Fruit fly (Drosophila melanogaster) whole organism, embryonic: ENCODE data around the gene pigs.

Experiments
- Ada2b ChIP-seq: fragments of 200-800 bp; sonication (Bioruptor generic); IDR thresholded peaks from 2 replicates; pipeline ENCODE4 v1.3.6; 2022; ENCODE audit warnings: missing biosample characterization, missing genetic modification characterization
- Adf1 ChIP-seq: fragments of 200-800 bp; sonication (Bioruptor generic); IDR thresholded peaks from 2 replicates; pipeline ENCODE4 v1.3.6; 2022; ENCODE audit warnings: missing biosample characterization, missing genetic modification characterization
- Asciz ChIP-seq: fragments of 200-800 bp; sonication (Bioruptor generic); optimal IDR thresholded peaks from 2 replicates; lab custom pipeline; 2017; ENCODE audit warnings: missing biosample characterization, mild to moderate bottlenecking, missing genetic modification characterization, missing genetic modification reagents
- B-H1 ChIP-seq: fragments of 200-800 bp; sonication (Bioruptor generic); IDR thresholded peaks from 3 replicates; pipeline ENCODE4 v1.3.6; 2022; ENCODE audit warnings: missing biosample characterization, missing genetic modification characterization
- CG10366 ChIP-seq: fragments of 200-800 bp; sonication (Bioruptor generic); IDR thresholded peaks from 2 replicates; pipeline ENCODE4 v1.3.6; 2022; ENCODE audit warnings: missing biosample characterization, missing genetic modification characterization
- CG11085 ChIP-seq: fragments of 200-800 bp; sonication (Bioruptor generic); IDR thresholded peaks from 2 replicates; pipeline ENCODE4 v1.3.6; 2022; ENCODE audit warnings: missing biosample characterization, missing genetic modification characterization
- CG12155 ChIP-seq: fragments of 200-800 bp; sonication (Bioruptor generic); optimal IDR thresholded peaks from 3 replicates; lab custom pipeline; 2016; ENCODE audit warnings: missing biosample characterization, missing genetic modification characterization
- CG12236 ChIP-seq: fragments of 200-800 bp; sonication (Bioruptor generic); optimal IDR thresholded peaks from 2 replicates; lab custom pipeline; 2016; ENCODE audit warnings: missing biosample characterization, missing genetic modification characterization
- CG12659 ChIP-seq: fragments of 200-800 bp; sonication (Bioruptor generic); optimal IDR thresholded peaks from 3 replicates; lab custom pipeline; 2017; ENCODE audit warnings: mild to moderate bottlenecking, missing biosample characterization, missing genetic modification reagents, missing genetic modification characterization
- CG13287 ChIP-seq: fragments of 200-800 bp; sonication (Bioruptor generic); IDR thresholded peaks from 2 replicates; pipeline ENCODE4 v1.3.6; 2022; ENCODE audit warnings: missing biosample characterization, missing genetic modification characterization; ENCODE audit not compliant: partially characterized antibody
- CG1647 ChIP-seq: fragments of 200-800 bp; sonication (Bioruptor generic); optimal IDR thresholded peaks from 3 replicates; lab custom pipeline; 2016; ENCODE audit warnings: missing biosample characterization, missing genetic modification characterization
- CG16779 ChIP-seq: fragments of 200-800 bp; sonication (Bioruptor generic); IDR thresholded peaks from 2 replicates; pipeline ENCODE4 v1.3.6; 2022; ENCODE audit warnings: missing biosample characterization, missing genetic modification characterization
- CG17568 ChIP-seq: fragments of 200-800 bp; sonication (Bioruptor generic); optimal IDR thresholded peaks from 2 replicates; lab custom pipeline; 2018; ENCODE audit warnings: missing biosample characterization, mild to moderate bottlenecking, missing genetic modification characterization, moderate library complexity
- CG17912 ChIP-seq: fragments of 200-800 bp; sonication (Bioruptor generic); optimal IDR thresholded peaks from 2 replicates; lab custom pipeline; 2018; ENCODE audit warnings: missing biosample characterization, mild to moderate bottlenecking, missing genetic modification characterization
- CG32767 ChIP-seq: fragments of 200-800 bp; sonication (Bioruptor generic); IDR thresholded peaks from 2 replicates; pipeline ENCODE4 v1.3.6; 2022; ENCODE audit warnings: missing biosample characterization, missing genetic modification characterization
- CG3407 ChIP-seq: fragments of 200-800 bp; sonication (Bioruptor generic); optimal IDR thresholded peaks from 2 replicates; lab custom pipeline; 2018; ENCODE audit warnings: missing biosample characterization, mild to moderate bottlenecking, missing genetic modification characterization
- CG42726 ChIP-seq: fragments of 200-800 bp; sonication (Bioruptor generic); IDR thresholded peaks from 2 replicates; pipeline ENCODE4 v1.3.6; 2022; ENCODE audit warnings: missing biosample characterization, missing genetic modification characterization; ENCODE audit not compliant: partially characterized antibody
- CG5953 ChIP-seq: fragments of 200-800 bp; sonication (Bioruptor generic); IDR thresholded peaks from 2 replicates; pipeline ENCODE4 v1.3.6; 2022; ENCODE audit warnings: missing biosample characterization, missing genetic modification characterization
- CG7745 ChIP-seq: fragments of 200-800 bp; sonication (Bioruptor generic); optimal IDR thresholded peaks from 2 replicates; lab custom pipeline; 2018; ENCODE audit warnings: missing biosample characterization, mild to moderate bottlenecking, missing genetic modification characterization, moderate library complexity
- CG8359 ChIP-seq: fragments of 200-800 bp; sonication (Bioruptor generic); optimal IDR thresholded peaks from 2 replicates; lab custom pipeline; 2017; ENCODE audit warnings: missing biosample characterization, mild to moderate bottlenecking, missing genetic modification characterization, borderline replicate concordance
- Dbx ChIP-seq: fragments of 200-800 bp; sonication (Bioruptor generic); IDR thresholded peaks from 3 replicates; pipeline ENCODE4 v1.3.6; 2022; ENCODE audit warnings: missing biosample characterization, missing genetic modification characterization
- Dfd ChIP-seq, 2 experiments: fragments of >200 bp; optimal IDR thresholded peaks; 2 replicates each; lab custom pipeline; 2017; ENCODE audit warnings: missing biosample characterization in 2 of 2, missing genetic modification characterization in 2 of 2
- Dip2 ChIP-seq: fragments of 200-800 bp; sonication (Bioruptor generic); IDR thresholded peaks from 2 replicates; pipeline ENCODE4 v1.3.6; 2022; ENCODE audit warnings: missing biosample characterization, missing genetic modification characterization
- HHEX ChIP-seq: fragments of 200-800 bp; sonication (Bioruptor generic); optimal IDR thresholded peaks from 3 replicates; lab custom pipeline; 2017; ENCODE audit warnings: missing biosample characterization, mild to moderate bottlenecking, missing genetic modification characterization, missing genetic modification reagents
- HmgD ChIP-seq: fragments of 200-800 bp; sonication (Bioruptor generic); optimal IDR thresholded peaks from 3 replicates; lab custom pipeline; 2016; ENCODE audit warnings: missing biosample characterization, missing genetic modification characterization
- Jarid2 ChIP-seq: fragments of 200-800 bp; sonication (Bioruptor generic); optimal IDR thresholded peaks from 3 replicates; lab custom pipeline; 2017; ENCODE audit warnings: mild to moderate bottlenecking, missing biosample characterization, missing genetic modification reagents, missing genetic modification characterization
- Lhr ChIP-seq: fragments of 200-800 bp; sonication (Bioruptor generic); optimal IDR thresholded peaks from 3 replicates; lab custom pipeline; 2017; ENCODE audit warnings: mild to moderate bottlenecking, missing biosample characterization, missing genetic modification reagents, missing genetic modification characterization
- Max ChIP-seq: fragments of 200-800 bp; sonication (Bioruptor generic); optimal IDR thresholded peaks from 2 replicates; lab custom pipeline; 2016; ENCODE audit warnings: missing biosample characterization, mild to moderate bottlenecking, missing genetic modification characterization
- Mes4 ChIP-seq: fragments of 200-800 bp; sonication (Bioruptor generic); optimal IDR thresholded peaks from 2 replicates; lab custom pipeline; 2016; ENCODE audit warnings: missing biosample characterization, missing genetic modification characterization
- NK7.1 ChIP-seq: fragments of 200-800 bp; sonication (Bioruptor generic); optimal IDR thresholded peaks from 3 replicates; lab custom pipeline; 2016; ENCODE audit warnings: missing biosample characterization, missing genetic modification characterization
- Pdp1 ChIP-seq, 2 experiments: fragments of 200-800 bp; sonication (Bioruptor generic); optimal IDR thresholded peaks; 3 replicates each; lab custom pipeline; 2016; ENCODE audit warnings: missing biosample characterization in 2 of 2, missing genetic modification characterization in 2 of 2, mild to moderate bottlenecking in 1 of 2, moderate library complexity in 1 of 2
- Rx ChIP-seq: fragments of 200-800 bp; sonication (Bioruptor generic); IDR thresholded peaks from 2 replicates; pipeline ENCODE4 v1.3.6; 2022; ENCODE audit warnings: missing biosample characterization, missing genetic modification characterization
- bab2 ChIP-seq: fragments of 200-800 bp; sonication (Bioruptor generic); optimal IDR thresholded peaks from 2 replicates; lab custom pipeline; 2016; ENCODE audit warnings: missing biosample characterization, missing genetic modification characterization
- bcd ChIP-seq: fragments of 200-800 bp; sonication (Bioruptor generic); optimal IDR thresholded peaks from 2 replicates; lab custom pipeline; 2017; ENCODE audit warnings: missing biosample characterization, mild to moderate bottlenecking, missing genetic modification characterization
- danr ChIP-seq: fragments of 200-800 bp; sonication (Bioruptor generic); IDR thresholded peaks from 2 replicates; pipeline ENCODE4 v1.3.6; 2022; ENCODE audit warnings: missing biosample characterization, missing genetic modification characterization
- fd64A ChIP-seq: fragments of 200-800 bp; sonication (Bioruptor generic); optimal IDR thresholded peaks from 3 replicates; lab custom pipeline; 2018; ENCODE audit warnings: missing biosample characterization, mild to moderate bottlenecking, missing genetic modification characterization
- gro ChIP-seq: fragments of 200-800 bp; sonication (Bioruptor generic); optimal IDR thresholded peaks from 2 replicates; lab custom pipeline; 2016; ENCODE audit warnings: missing biosample characterization, missing genetic modification characterization
- hbn ChIP-seq: fragments of 200-800 bp; sonication (Bioruptor generic); IDR thresholded peaks from 2 replicates; pipeline ENCODE4 v1.3.6; 2022; ENCODE audit warnings: missing biosample characterization, missing genetic modification characterization; ENCODE audit not compliant: partially characterized antibody
- her ChIP-seq: fragments of 200-800 bp; sonication (Bioruptor generic); optimal IDR thresholded peaks from 2 replicates; lab custom pipeline; 2016; ENCODE audit warnings: missing biosample characterization, missing genetic modification characterization
- lola ChIP-seq, 3 experiments: fragments of >200 bp in 2 of 3; fragments of 200-800 bp in 1 of 3; sonication (Bioruptor generic) in 1 of 3; optimal IDR thresholded peaks; 2 replicates each; lab custom pipeline; 2017 to 2019; ENCODE audit warnings: missing biosample characterization in 3 of 3, missing genetic modification characterization in 3 of 3, mild to moderate bottlenecking in 1 of 3, moderate library complexity in 1 of 3
- lov ChIP-seq, 2 experiments: fragments of 200-800 bp in 1 of 2; fragments of >200 bp in 1 of 2; sonication (Bioruptor generic) in 1 of 2; IDR thresholded peaks in 1 of 2; optimal IDR thresholded peaks in 1 of 2; 2 replicates in 1 of 2; 3 replicates in 1 of 2; pipeline versions ENCODE4 v1.3.6 to Lab custom; 2017 to 2022; ENCODE audit warnings: missing biosample characterization in 1 of 2, missing genetic modification characterization in 1 of 2
- onecut ChIP-seq: fragments of 200-800 bp; sonication (Bioruptor generic); IDR thresholded peaks from 2 replicates; pipeline ENCODE4 v1.3.6; 2022; ENCODE audit warnings: missing biosample characterization, missing genetic modification characterization
- otp ChIP-seq: fragments of 200-800 bp; sonication (Bioruptor generic); IDR thresholded peaks from 3 replicates; pipeline ENCODE4, ENCODE4 v1.3.6; 2022; ENCODE audit warnings: missing biosample characterization, missing genetic modification characterization
- p53 ChIP-seq: fragments of 200-800 bp; sonication (Bioruptor generic); optimal IDR thresholded peaks from 2 replicates; lab custom pipeline; 2016; ENCODE audit warnings: missing biosample characterization, missing genetic modification characterization
- rib ChIP-seq: fragments of 200-800 bp; sonication (Bioruptor generic); IDR thresholded peaks from 2 replicates; pipeline ENCODE4 v1.3.6; 2022; ENCODE audit warnings: missing biosample characterization, missing genetic modification characterization
- salm ChIP-seq: fragments of 200-800 bp; sonication (Bioruptor generic); optimal IDR thresholded peaks from 2 replicates; lab custom pipeline; 2018; ENCODE audit warnings: missing biosample characterization, mild to moderate bottlenecking, missing genetic modification characterization
- twi ChIP-seq: fragments of 200-800 bp; optimal IDR thresholded peaks from 2 replicates; lab custom pipeline; 2019; ENCODE audit warnings: missing biosample characterization, mild to moderate bottlenecking, missing genetic modification characterization, moderate library complexity
- z ChIP-seq: fragments of 200-800 bp; sonication (Bioruptor generic); IDR thresholded peaks from 3 replicates; pipeline ENCODE4 v1.3.6; 2022; ENCODE audit warnings: missing biosample characterization, missing genetic modification characterization
- zfh2 ChIP-seq: fragments of 200-800 bp; sonication (Bioruptor generic); optimal IDR thresholded peaks from 2 replicates; lab custom pipeline; 2016; ENCODE audit warnings: missing biosample characterization, missing genetic modification characterization

Gene pigs

dm6 chrX:6624006-6624745 is 24.3 kb downstream of the pigs start (continued):
- TF ChIP-seq bab2 (no peak), rib (GFP tag; lab: Robert Waterston, UW) (no peak), B-H1 (GFP tag; lab: Robert Waterston, UW) (no peak), CG10366 (GFP tag; lab: Robert Waterston, UW) (no peak; the same call in 1 of the 2 replicates), bcd (GFP tag; lab: Kevin White, UChicago) (no peak), CG42726 (GFP tag; lab: Robert Waterston, UW) (no peak), CG8359 (no peak), lola (GFP tag; optimal IDR thresholded peaks at IDR 0.05; lab: Kevin White, UChicago) (peak in 1 of 3 experiments; percentile 54), otp (GFP tag; lab: Robert Waterston, UW) (peak; percentile 31; the same call in 1 of the 3 replicates), CG17912 (GFP tag; lab: Kevin White, UChicago) (no peak), CG32767 (no peak), CG13287 (no peak), lov (optimal IDR thresholded peaks at IDR 0.05; lab: Kevin White, UChicago) (no peak), lov (GFP tag; IDR thresholded peaks at IDR 0.05; lab: Robert Waterston, UW) (no peak), Dip2 (GFP tag; lab: Robert Waterston, UW) (no peak), danr (no peak), her (GFP tag; lab: Kevin White, UChicago) (no peak), fd64A (GFP tag; lab: Kevin White, UChicago) (no peak), Max (no peak), HmgD (GFP tag; lab: Kevin White, UChicago) (no peak), hbn (GFP tag; lab: Robert Waterston, UW) (no peak), salm (tag; lab: Kevin White, UChicago) (no peak), zfh2 (GFP tag; lab: Kevin White, UChicago) (no peak), Ada2b (no peak), Jarid2 (GFP tag; lab: Kevin White, UChicago) (no peak), z (GFP tag; lab: Robert Waterston, UW) (no peak), Mes4 (GFP tag; lab: Kevin White, UChicago) (no peak), NK7.1 (GFP tag; lab: Kevin White, UChicago) (no peak), CG11085 (no peak), onecut (GFP tag; lab: Robert Waterston, UW) (no peak), Pdp1 (GFP tag; optimal IDR thresholded peaks at IDR 0.05; lab: Kevin White, UChicago) (no peak), gro (GFP tag; lab: Kevin White, UChicago) (no peak), CG16779 (GFP tag; lab: Robert Waterston, UW) (no peak), Dbx (GFP tag; lab: Robert Waterston, UW) (no peak), Lhr (GFP tag; lab: Kevin White, UChicago) (no peak), CG17568 (GFP tag; lab: Kevin White, UChicago) (no peak), twi (tag; lab: Kevin White, UChicago) (no peak), Asciz (GFP tag; lab: Kevin White, UChicago) (no peak), Adf1 (GFP tag; lab: Robert Waterston, UW) (no peak), CG3407 (GFP tag; lab: Kevin White, UChicago) (no peak), HHEX (GFP tag; lab: Kevin White, UChicago) (no peak), Rx (0 out of 2 replicates have a peak, but pooled peaks have one; percentile 23), Dfd (GFP tag; optimal IDR thresholded peaks at IDR 0.05; lab: Kevin White, UChicago) (no peak), p53 (GFP tag; lab: Kevin White, UChicago) (no peak), CG7745 (tag; lab: Kevin White, UChicago) (no peak), CG12659 (GFP tag; lab: Kevin White, UChicago) (no peak), CG1647 (GFP tag; lab: Kevin White, UChicago) (no peak), CG12236 (GFP tag; lab: Kevin White, UChicago) (no peak), CG12155 (GFP tag; lab: Kevin White, UChicago) (no peak), CG5953 (GFP tag; lab: Robert Waterston, UW) (no peak)
